Fruit fly (Drosophila melanogaster): ENCODE data around the gene CG14606.

CG14606 gene

DNA sequence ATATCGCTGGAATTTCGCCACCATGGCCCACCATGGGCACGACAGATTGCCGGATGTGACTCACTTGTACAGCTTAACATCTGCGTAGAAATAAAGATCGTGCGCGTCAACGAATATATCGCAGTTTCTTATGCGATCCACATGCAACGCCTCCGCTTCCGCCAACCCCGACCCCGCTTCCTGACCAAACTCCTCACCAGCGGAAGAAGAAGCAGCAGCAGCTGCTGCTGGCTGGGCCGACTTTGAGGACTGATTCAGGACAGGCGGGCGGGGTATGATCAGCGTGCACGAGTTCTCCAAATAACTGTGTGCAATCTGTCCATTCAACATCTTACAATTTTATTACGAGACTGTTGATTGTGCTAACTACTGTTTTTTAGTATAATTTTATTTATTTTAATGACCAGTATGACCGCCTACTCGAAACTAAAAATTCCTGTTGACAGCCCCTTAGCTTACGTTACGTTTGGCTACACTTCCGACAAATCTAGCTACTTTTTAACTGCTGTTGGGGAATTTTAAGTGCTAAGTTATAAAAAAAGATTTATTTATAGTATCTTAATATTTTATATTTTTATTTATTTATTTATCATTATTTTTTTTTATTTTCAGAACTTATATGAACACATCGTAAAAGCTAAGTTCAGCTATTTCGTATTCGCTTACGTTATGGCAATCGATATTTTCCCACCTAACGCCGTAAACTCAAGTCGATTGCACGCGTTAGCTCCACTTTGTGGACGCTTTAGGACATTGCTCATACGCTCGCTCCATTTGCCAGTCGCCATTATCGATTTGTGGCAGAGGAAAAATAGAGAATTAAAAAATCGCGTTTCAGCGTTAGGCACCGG is 30.4 kb downstream of the CG14606 start, which contains the start of the genes CG10055 and lap (continued):
- TF ChIP-seq row (GFP tag; IDR thresholded peaks at IDR 0.05) (peak; percentile 50), Mes4 (GFP tag; optimal IDR thresholded peaks at IDR 0.05) (no peak), CG9727 (GFP tag; optimal IDR thresholded peaks at IDR 0.05) (peak; percentile 9), tll (GFP tag; optimal IDR thresholded peaks at IDR 0.05) (no peak), eyg (GFP tag; optimal IDR thresholded peaks at IDR 0.05) (no peak), CG13123 (GFP tag; optimal IDR thresholded peaks at IDR 0.05) (no peak), schlank (tag; optimal IDR thresholded peaks at IDR 0.05) (no peak), MESR4 (GFP tag; optimal IDR thresholded peaks at IDR 0.05) (peak; percentile 92), Scr (GFP tag; IDR thresholded peaks at IDR 0.05; ENCODE audit: partially characterized antibody) (peak; percentile 60; the same call in 1 of the 2 replicates), CG6791 (GFP tag; IDR thresholded peaks at IDR 0.05; ENCODE audit: partially characterized antibody) (peak; percentile 56; the same call in 2 of the 3 replicates), CG12659 (GFP tag; optimal IDR thresholded peaks at IDR 0.05) (peak; percentile 71), seq (GFP tag; IDR thresholded peaks at IDR 0.05) (no peak)

DNA sequence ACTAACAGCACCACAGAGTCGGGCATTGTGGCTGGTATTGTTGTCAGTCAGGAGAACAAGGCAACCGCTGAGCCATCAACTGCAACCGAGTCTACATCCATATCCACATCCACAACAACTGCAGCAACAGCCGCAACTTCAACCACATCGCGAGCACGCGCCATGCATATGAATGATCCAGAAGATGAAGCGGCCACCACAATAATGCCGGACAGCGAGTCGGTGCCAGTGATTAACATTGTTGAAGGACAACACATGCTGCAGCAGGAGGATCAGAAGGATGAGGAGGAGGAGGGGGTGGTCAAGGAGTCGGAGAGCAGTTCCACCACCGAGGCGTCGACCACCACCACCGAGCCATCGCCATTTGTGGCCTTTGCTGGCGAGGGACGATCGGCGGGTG is 42.1 kb downstream of the CG14606 start:
- no peak for TF ChIP-seq run (tag; optimal IDR thresholded peaks at IDR 0.05)
- TF ChIP-seq CG1529 (GFP tag; optimal IDR thresholded peaks at IDR 0.05) = no peak
- TF ChIP-seq CG15479 (GFP tag; optimal IDR thresholded peaks at IDR 0.05) = no peak

DNA sequence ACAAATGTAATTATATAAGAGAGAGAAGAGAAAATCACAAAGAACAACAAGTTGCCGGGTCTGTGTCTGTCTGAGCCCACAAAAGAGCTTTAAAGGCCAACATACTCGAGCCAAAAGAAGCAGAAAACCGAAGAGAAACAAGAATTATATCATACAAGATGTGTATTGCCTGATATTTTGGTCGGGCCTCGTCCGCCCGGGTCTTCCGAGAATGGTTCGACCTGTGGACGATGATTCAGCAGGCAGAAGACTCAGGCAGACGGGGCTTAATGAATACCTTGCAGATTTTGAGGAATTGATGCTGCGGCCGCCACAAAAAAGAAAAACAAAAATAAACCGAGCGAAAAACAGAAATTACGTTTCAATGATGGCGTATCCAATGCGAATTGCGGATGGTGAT is 43.9 kb downstream of the CG14606 start:
- no peak for TF ChIP-seq CG2120 (GFP tag; optimal IDR thresholded peaks at IDR 0.05)
- no peak for TF ChIP-seq eyg (GFP tag; optimal IDR thresholded peaks at IDR 0.05)
- no peak for TF ChIP-seq NC2β (GFP tag; optimal IDR thresholded peaks at IDR 0.05)
- TF ChIP-seq Ets65A (GFP tag) = peak; percentile 62
- TF ChIP-seq Pdp1 (GFP tag; optimal IDR thresholded peaks at IDR 0.05) = peak in 1 of 2 experiments; percentile 58
- TF ChIP-seq CG4730 (GFP tag; IDR thresholded peaks at IDR 0.05) = no peak

DNA sequence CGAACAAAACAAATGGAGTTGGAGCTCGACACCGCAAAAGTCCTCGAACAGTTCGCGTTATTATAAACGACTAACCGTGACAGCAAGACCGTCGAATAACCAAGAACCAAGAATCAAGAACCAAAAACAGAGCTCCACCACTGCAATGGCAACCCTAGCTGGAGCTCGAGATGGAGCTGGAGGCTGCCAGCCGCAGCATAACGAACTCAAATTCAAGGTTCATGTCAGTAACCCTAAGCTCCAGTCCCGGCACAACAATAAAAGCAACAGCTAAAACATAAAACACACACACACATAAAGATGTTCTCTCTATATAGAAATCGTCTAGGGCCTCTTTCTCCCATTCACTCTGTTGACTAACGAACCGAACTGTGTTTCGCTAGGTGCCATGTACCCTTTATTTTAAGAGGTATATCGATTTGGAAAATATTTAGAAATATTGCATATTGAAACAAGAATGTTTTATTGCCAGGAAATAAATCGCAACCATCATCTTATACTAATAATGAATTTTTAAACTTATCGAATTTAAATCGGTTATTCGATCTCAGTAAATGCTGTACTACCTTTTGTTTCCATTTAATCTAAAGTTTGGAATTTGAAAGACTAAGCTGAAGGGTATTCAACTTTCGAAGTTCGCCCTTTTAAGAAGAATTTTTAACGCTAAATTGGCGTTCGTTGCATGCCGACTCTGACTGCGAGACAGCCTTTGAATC is 45.3 kb downstream of the CG14606 start:
- TF ChIP-seq Dip2 (GFP tag; IDR thresholded peaks at IDR 0.05) (no peak), Blimp-1 (GFP tag; optimal IDR thresholded peaks at IDR 0.05) (peak; percentile 57), gem (tag; optimal IDR thresholded peaks at IDR 0.05) (no peak), nom (GFP tag; optimal IDR thresholded peaks at IDR 0.05) (peak; percentile 23), eyg (GFP tag; optimal IDR thresholded peaks at IDR 0.05) (no peak), Xbp1 (GFP tag; optimal IDR thresholded peaks at IDR 0.05) (peak; percentile 5), CG32772 (GFP tag; IDR thresholded peaks at IDR 0.05) (no peak), D19A (tag; optimal IDR thresholded peaks at IDR 0.05) (peak; percentile 59), Dref (GFP tag; IDR thresholded peaks at IDR 0.05) (no peak), CG34224 (GFP tag; IDR thresholded peaks at IDR 0.05; ENCODE audit: partially characterized antibody) (no peak), grn (GFP tag; optimal IDR thresholded peaks at IDR 0.05) (no peak), Dip3 (GFP tag; optimal IDR thresholded peaks at IDR 0.05) (no peak), nmo (GFP tag; optimal IDR thresholded peaks at IDR 0.05) (peak; percentile 26), CG13424 (tag; optimal IDR thresholded peaks at IDR 0.05) (peak; percentile 18), sob (GFP tag; IDR thresholded peaks at IDR 0.05) (no peak), CG14965 (GFP tag; optimal IDR thresholded peaks at IDR 0.05; ENCODE audit: borderline replicate concordance) (no peak), CG6683 (GFP tag; optimal IDR thresholded peaks at IDR 0.05) (no peak), CoRest (tag; optimal IDR thresholded peaks at IDR 0.05) (peak; percentile 11), corto (GFP tag; optimal IDR thresholded peaks at IDR 0.05) (no peak), CG9727 (GFP tag; optimal IDR thresholded peaks at IDR 0.05) (peak; percentile 16), dati (GFP tag; IDR thresholded peaks at IDR 0.05) (no peak), lov (optimal IDR thresholded peaks at IDR 0.05) (no peak), lov (GFP tag; IDR thresholded peaks at IDR 0.05) (no peak), MTF-1 (GFP tag; optimal IDR thresholded peaks at IDR 0.05; ENCODE audit: borderline replicate concordance) (no peak)
